Worm (Caenorhabditis elegans) whole organism, midembryonic: ENCODE data around the gene swan-2.
A peak's percentile ranks its signal among the peaks of the same experiment; 100 is the strongest.

Source experiments
- T22C8.4 ChIP-seq: fragments of 200-800 bp; sonication (Bioruptor generic); IDR thresholded peaks from 2 replicates; pipeline ENCODE4 v1.3.6; 2022; ENCODE audit warnings: missing genetic modification characterization, missing compliant biosample characterization
- med-1 ChIP-seq: sonication (generic microtip); optimal IDR thresholded peaks from 2 replicates; lab custom pipeline; 2017; ENCODE audit warnings: missing genetic modification characterization, mild to moderate bottlenecking, missing compliant biosample characterization, antibody characterized with exemption, missing genetic modification reagents; ENCODE audit not compliant: insufficient read depth
- ztf-23 ChIP-seq: fragments of 200-800 bp; sonication (Bioruptor generic); IDR thresholded peaks from 2 replicates; pipeline ENCODE4 v1.3.6; 2022; ENCODE audit warnings: missing genetic modification reagents, missing genetic modification characterization, missing compliant biosample characterization

ce11 chrV:13808462-13808867, 4.4 kb upstream of the swan-2 start:
- TF ChIP-seq med-1 = no peak
- TF ChIP-seq ztf-23 = no peak
- peak; percentile 59; the same call in 1 of the 2 replicates for TF ChIP-seq T22C8.4
